Worm (Caenorhabditis elegans): ENCODE results near the gene fbxa-69.

DNA sequence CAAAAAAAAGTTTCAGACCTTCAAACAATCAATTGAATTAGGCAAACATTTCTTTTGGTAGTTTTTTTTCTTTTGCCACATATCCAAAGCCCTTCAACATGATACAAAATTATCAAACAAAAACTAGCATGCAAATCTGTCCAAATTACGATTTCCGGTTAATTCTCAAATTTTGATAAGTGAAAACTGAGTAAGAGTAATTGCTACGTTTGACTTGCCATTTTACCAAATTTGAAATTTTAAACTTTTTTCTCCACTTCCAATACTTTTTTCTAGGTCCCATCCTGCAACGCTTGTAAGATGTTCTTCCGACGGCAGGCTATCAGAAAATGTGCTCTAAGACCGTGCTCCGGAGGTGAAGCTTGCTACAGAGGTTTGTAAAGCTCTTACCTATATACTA lies 19.7 kb downstream of the fbxa-69 start, which contains the start of gene nhr-223:
- TF ChIP-seq unc-62 (GFP tag; optimal IDR thresholded peaks at IDR 0.05) (no peak), elt-2 (tag; optimal IDR thresholded peaks at IDR 0.05) (no peak), ama-1 (optimal IDR thresholded peaks at IDR 0.05) (no peak), fkh-10 (GFP tag; optimal IDR thresholded peaks at IDR 0.05) (no peak), pqm-1 (tag; optimal IDR thresholded peaks at IDR 0.05) (no peak), jun-1 (tag; optimal IDR thresholded peaks at IDR 0.05) (no peak), unc-39 (tag; optimal IDR thresholded peaks at IDR 0.05) (no peak), elt-3 (tag; optimal IDR thresholded peaks at IDR 0.05) (no peak), sea-2 (GFP tag; optimal IDR thresholded peaks at IDR 0.05) (no peak), skn-1 (tag; optimal IDR thresholded peaks at IDR 0.05) (no peak), snpc-4 (tag; optimal IDR thresholded peaks at IDR 0.05) (no peak)
